Worm (Caenorhabditis elegans): ENCODE data around the gene fem-3.

DNA sequence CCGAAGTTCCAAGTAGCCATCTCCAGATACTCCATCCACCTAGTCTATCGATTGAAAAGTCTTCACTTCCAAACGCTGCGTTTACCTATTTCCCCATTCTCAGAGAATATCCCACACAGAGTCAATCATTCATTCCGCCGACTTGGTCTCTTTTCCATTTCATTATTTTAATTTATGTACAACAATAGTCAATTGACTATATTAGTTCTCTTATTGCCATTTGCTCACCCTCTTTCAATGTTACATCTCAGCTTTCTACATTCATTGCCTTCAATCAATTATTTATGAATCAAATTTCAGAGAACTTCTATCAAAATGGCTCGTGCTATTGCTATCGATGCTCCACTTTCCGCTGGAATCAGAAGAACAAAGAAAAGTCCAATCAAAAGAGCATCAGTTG is 3.9 kb downstream of the fem-3 start, which contains the start of gene aly-1:
- TF ChIP-seq aly-2 (tag; optimal IDR thresholded peaks at IDR 0.05) (no peak), elt-3 (tag; optimal IDR thresholded peaks at IDR 0.05) (no peak), jun-1 (tag; optimal IDR thresholded peaks at IDR 0.05) (no peak), unc-62 (GFP tag; optimal IDR thresholded peaks at IDR 0.05) (no peak), skn-1 (tag; optimal IDR thresholded peaks at IDR 0.05) (no peak)

Data from whole organism, L3 larva.